Fruit fly (Drosophila melanogaster) whole organism, prepupa: Measurements from ENCODE around the gene pxb.

Experiments
- CG11902 ChIP-seq: fragments of 200-800 bp; sonication (Bioruptor generic); optimal IDR thresholded peaks from 3 replicates; lab custom pipeline; 2016; ENCODE audit warnings: missing biosample characterization, missing genetic modification characterization
- CG32006 ChIP-seq: fragments of 200-800 bp; sonication (Bioruptor generic); optimal IDR thresholded peaks from 3 replicates; lab custom pipeline; 2017; ENCODE audit warnings: missing biosample characterization, mild to moderate bottlenecking, missing genetic modification characterization
- CG8319 ChIP-seq: fragments of 200-800 bp; sonication (Bioruptor generic); optimal IDR thresholded peaks from 3 replicates; lab custom pipeline; 2016; ENCODE audit warnings: missing biosample characterization, missing genetic modification characterization
- CG8632 ChIP-seq: fragments of 200-800 bp; sonication (Bioruptor generic); optimal IDR thresholded peaks from 3 replicates; lab custom pipeline; 2016; ENCODE audit warnings: missing biosample characterization, missing genetic modification characterization
- Gug ChIP-seq: fragments of 200-800 bp; sonication (Bioruptor generic); IDR thresholded peaks from 2 replicates; pipeline ENCODE4 v1.3.6; 2022; ENCODE audit warnings: missing biosample characterization, missing genetic modification characterization
- Hr4 ChIP-seq: fragments of 200-800 bp; sonication (Bioruptor generic); optimal IDR thresholded peaks from 3 replicates; lab custom pipeline; 2016; ENCODE audit warnings: missing biosample characterization, missing genetic modification characterization
- Lpt ChIP-seq: fragments of 200-800 bp; sonication (Bioruptor generic); optimal IDR thresholded peaks from 3 replicates; lab custom pipeline; 2016; ENCODE audit warnings: missing biosample characterization, missing genetic modification characterization
- OdsH ChIP-seq: fragments of 200-800 bp; sonication (Bioruptor generic); optimal IDR thresholded peaks from 3 replicates; lab custom pipeline; 2016; ENCODE audit warnings: missing biosample characterization, missing genetic modification characterization
- eg ChIP-seq: fragments of 200-800 bp; sonication (Bioruptor generic); IDR thresholded peaks from 3 replicates; pipeline ENCODE4 v1.3.6; 2022; ENCODE audit warnings: missing biosample characterization, missing genetic modification characterization
- esn ChIP-seq: fragments of 200-800 bp; sonication (Bioruptor generic); optimal IDR thresholded peaks from 2 replicates; lab custom pipeline; 2016; ENCODE audit warnings: missing biosample characterization, mild to moderate bottlenecking, missing genetic modification characterization, moderate library complexity
- fd59A ChIP-seq: fragments of 200-800 bp; sonication (Bioruptor generic); optimal IDR thresholded peaks from 2 replicates; lab custom pipeline; 2017; ENCODE audit warnings: missing biosample characterization, mild to moderate bottlenecking, missing genetic modification characterization, missing genetic modification reagents
- ss ChIP-seq, 2 experiments: fragments of 200-800 bp; sonication (Bioruptor generic); optimal IDR thresholded peaks; 2 replicates in 1 of 2; 3 replicates in 1 of 2; lab custom pipeline; 2017 to 2018; ENCODE audit warnings: mild to moderate bottlenecking in 2 of 2, missing biosample characterization in 2 of 2, missing genetic modification characterization in 2 of 2, moderate library complexity in 1 of 2
- vri ChIP-seq: fragments of 200-800 bp; sonication (Bioruptor generic); optimal IDR thresholded peaks from 3 replicates; lab custom pipeline; 2016; ENCODE audit warnings: missing biosample characterization, mild to moderate bottlenecking, missing genetic modification characterization

DNA sequence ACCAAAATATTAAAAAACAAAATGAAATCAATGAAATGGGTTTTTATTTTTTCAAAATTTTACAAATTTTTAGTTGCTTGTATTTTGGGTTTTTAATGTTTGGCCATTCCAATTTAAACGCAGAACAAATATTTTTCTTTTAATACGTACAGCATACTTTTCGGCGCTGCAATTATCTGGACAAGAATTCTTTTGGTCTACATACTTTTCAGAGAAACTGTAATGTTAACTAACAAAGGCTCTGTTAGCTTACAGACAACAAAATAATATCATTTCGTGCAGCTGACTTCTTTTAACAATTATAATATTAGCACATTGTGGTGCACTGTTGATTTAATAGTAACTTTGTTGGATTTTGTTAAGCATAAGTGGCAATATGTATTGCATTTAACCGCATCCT is 22.5 kb downstream of the pxb start:
- no peak for TF ChIP-seq OdsH
- TF ChIP-seq Lpt (GFP tag; lab: Kevin White, UChicago), result no peak
- no peak for TF ChIP-seq eg (GFP tag; lab: Robert Waterston, UW)
- no peak for TF ChIP-seq Hr4 (GFP tag; lab: Kevin White, UChicago)
- no peak for TF ChIP-seq ss (GFP tag; optimal IDR thresholded peaks at IDR 0.05; lab: Kevin White, UChicago)
- TF ChIP-seq CG32006, result no peak
- no peak for TF ChIP-seq Gug (GFP tag; lab: Robert Waterston, UW)
- no peak for TF ChIP-seq vri (GFP tag; lab: Kevin White, UChicago)
- no peak for TF ChIP-seq CG8632 (GFP tag; lab: Kevin White, UChicago)
- TF ChIP-seq CG8319 (GFP tag; lab: Kevin White, UChicago), result no peak
- TF ChIP-seq CG11902 (GFP tag; lab: Kevin White, UChicago), result no peak
- no peak for TF ChIP-seq fd59A (GFP tag; lab: Kevin White, UChicago)
- no peak for TF ChIP-seq esn (GFP tag; lab: Kevin White, UChicago)
